Fruit fly (Drosophila melanogaster) whole organism, embryonic: ENCODE results near the gene VhaAC45RP.

Experiments
- Bgb ChIP-seq: fragments of 200-800 bp; sonication (Bioruptor generic); IDR thresholded peaks from 2 replicates; pipeline ENCODE4 v1.3.6; 2022; ENCODE audit warnings: missing biosample characterization, missing genetic modification characterization; ENCODE audit not compliant: partially characterized antibody
- CG10147 ChIP-seq: fragments of 200-800 bp; sonication (Bioruptor generic); optimal IDR thresholded peaks from 2 replicates; lab custom pipeline; 2019; ENCODE audit warnings: missing biosample characterization, mild to moderate bottlenecking, missing genetic modification characterization, moderate library complexity
- CG10431 ChIP-seq: fragments of 200-800 bp; sonication (Bioruptor generic); optimal IDR thresholded peaks from 3 replicates; lab custom pipeline; 2018; ENCODE audit warnings: missing biosample characterization, mild to moderate bottlenecking, missing genetic modification characterization
- CG10959 ChIP-seq: fragments of 200-800 bp; sonication (Bioruptor generic); IDR thresholded peaks from 2 replicates; pipeline ENCODE4 v1.3.6; 2022; ENCODE audit warnings: missing biosample characterization, missing genetic modification characterization
- CG12391 ChIP-seq: fragments of 200-800 bp; sonication (Bioruptor generic); optimal IDR thresholded peaks from 3 replicates; lab custom pipeline; 2018; ENCODE audit warnings: missing biosample characterization, mild to moderate bottlenecking, missing genetic modification characterization, moderate library complexity
- CG12769 ChIP-seq: fragments of 200-800 bp; sonication (Bioruptor generic); optimal IDR thresholded peaks from 2 replicates; lab custom pipeline; 2019; ENCODE audit warnings: missing biosample characterization, mild to moderate bottlenecking, missing genetic modification characterization, moderate library complexity
- CG14014 ChIP-seq: fragments of 200-800 bp; sonication (Bioruptor generic); IDR thresholded peaks from 2 replicates; pipeline ENCODE4 v1.3.6; 2022; ENCODE audit warnings: missing biosample characterization, missing genetic modification characterization
- CG1529 ChIP-seq: fragments of 200-800 bp; sonication (Bioruptor generic); optimal IDR thresholded peaks from 3 replicates; lab custom pipeline; 2018; ENCODE audit warnings: missing biosample characterization, missing genetic modification characterization
- CG15601 ChIP-seq: fragments of 200-800 bp; sonication (Bioruptor generic); optimal IDR thresholded peaks from 3 replicates; lab custom pipeline; 2019; ENCODE audit warnings: missing biosample characterization, mild to moderate bottlenecking, missing genetic modification characterization, moderate library complexity
- CG17359 ChIP-seq: fragments of 200-800 bp; sonication (Bioruptor generic); optimal IDR thresholded peaks from 3 replicates; lab custom pipeline; 2018; ENCODE audit warnings: missing biosample characterization, mild to moderate bottlenecking, missing genetic modification characterization, moderate library complexity
- CG17912 ChIP-seq: fragments of 200-800 bp; sonication (Bioruptor generic); optimal IDR thresholded peaks from 2 replicates; lab custom pipeline; 2018; ENCODE audit warnings: missing biosample characterization, mild to moderate bottlenecking, missing genetic modification characterization
- CG18011 ChIP-seq: fragments of 200-800 bp; sonication (Bioruptor generic); optimal IDR thresholded peaks from 2 replicates; lab custom pipeline; 2017; ENCODE audit warnings: missing biosample characterization, missing genetic modification characterization, mild to moderate bottlenecking, moderate library complexity, missing genotype
- CG2116 ChIP-seq: fragments of 200-800 bp; sonication (Bioruptor generic); optimal IDR thresholded peaks from 3 replicates; lab custom pipeline; 2018; ENCODE audit warnings: missing biosample characterization, mild to moderate bottlenecking, missing genetic modification characterization
- CG2678 ChIP-seq: fragments of 200-800 bp; sonication (Bioruptor generic); optimal IDR thresholded peaks from 3 replicates; lab custom pipeline; 2019; ENCODE audit warnings: missing biosample characterization, mild to moderate bottlenecking, missing genetic modification characterization, moderate library complexity
- CG31365 ChIP-seq: fragments of 200-800 bp; sonication (Bioruptor generic); optimal IDR thresholded peaks from 2 replicates; lab custom pipeline; 2018; ENCODE audit warnings: missing biosample characterization, mild to moderate bottlenecking, missing genetic modification characterization
- CG31388 ChIP-seq: fragments of 200-800 bp; sonication (Bioruptor generic); optimal IDR thresholded peaks from 2 replicates; lab custom pipeline; 2016; ENCODE audit warnings: missing biosample characterization, missing genetic modification characterization
- CG3838 ChIP-seq: fragments of 200-800 bp; sonication (Bioruptor generic); optimal IDR thresholded peaks from 3 replicates; lab custom pipeline; 2016; ENCODE audit warnings: missing biosample characterization, missing genetic modification characterization
- CG5180 ChIP-seq: fragments of 200-800 bp; sonication (Bioruptor generic); optimal IDR thresholded peaks from 3 replicates; lab custom pipeline; 2017; ENCODE audit warnings: missing biosample characterization, missing genetic modification characterization, mild to moderate bottlenecking, moderate library complexity, missing genetic modification reagents
- CG6654 ChIP-seq: fragments of 200-800 bp; sonication (Bioruptor generic); optimal IDR thresholded peaks from 2 replicates; lab custom pipeline; 2017; ENCODE audit warnings: missing biosample characterization, mild to moderate bottlenecking, missing genetic modification characterization
- CG6683 ChIP-seq: fragments of 200-800 bp; sonication (Bioruptor generic); optimal IDR thresholded peaks from 2 replicates; lab custom pipeline; 2017; ENCODE audit warnings: missing biosample characterization, mild to moderate bottlenecking, missing genetic modification characterization, missing genetic modification reagents
- CG6765 ChIP-seq: fragments of 200-800 bp; sonication (Bioruptor generic); optimal IDR thresholded peaks from 3 replicates; lab custom pipeline; 2017; ENCODE audit warnings: missing biosample characterization, mild to moderate bottlenecking, missing genetic modification characterization
- CkIIα-i1 ChIP-seq: fragments of 200-800 bp; sonication (Bioruptor generic); IDR thresholded peaks from 2 replicates; pipeline ENCODE4 v1.3.6; 2022; ENCODE audit warnings: missing biosample characterization, missing genetic modification characterization
- GATAe ChIP-seq: fragments of 200-800 bp; sonication (Bioruptor generic); conservative IDR thresholded peaks from 2 replicates; pipeline ENCODE4 v1.3.6; 2022; ENCODE audit warnings: missing biosample characterization, missing genetic modification characterization
- HLH3B ChIP-seq: fragments of 200-800 bp; sonication (Bioruptor generic); IDR thresholded peaks from 2 replicates; pipeline ENCODE4 v1.3.6; 2022; ENCODE audit warnings: missing biosample characterization, missing genetic modification characterization
- Hand ChIP-seq: fragments of 200-800 bp; sonication (Bioruptor generic); optimal IDR thresholded peaks from 2 replicates; lab custom pipeline; 2017; ENCODE audit warnings: mild to moderate bottlenecking, missing biosample characterization, missing genetic modification reagents, missing genetic modification characterization
- HmgZ ChIP-seq: fragments of 200-800 bp; sonication (Bioruptor generic); optimal IDR thresholded peaks from 2 replicates; lab custom pipeline; 2018; ENCODE audit warnings: missing biosample characterization, mild to moderate bottlenecking, missing genetic modification characterization
- Hr78 ChIP-seq, 2 experiments: fragments of 200-800 bp in 1 of 2; fragments of >200 bp in 1 of 2; sonication (Bioruptor generic) in 1 of 2; optimal IDR thresholded peaks; 2 replicates each; lab custom pipeline; 2017 to 2019; ENCODE audit warnings: missing biosample characterization in 2 of 2, missing genetic modification characterization in 2 of 2, mild to moderate bottlenecking in 1 of 2, moderate library complexity in 1 of 2
- Kr ChIP-seq: fragments of 200-800 bp; sonication (Bioruptor generic); optimal IDR thresholded peaks from 2 replicates; lab custom pipeline; 2017; ENCODE audit warnings: missing biosample characterization, mild to moderate bottlenecking, missing genetic modification characterization
- Mad ChIP-seq: fragments of 200-800 bp; sonication (Bioruptor generic); optimal IDR thresholded peaks from 2 replicates; lab custom pipeline; 2016; ENCODE audit warnings: missing biosample characterization, missing genetic modification characterization
- Oaz ChIP-seq: fragments of 200-800 bp; sonication (Bioruptor generic); IDR thresholded peaks from 2 replicates; pipeline ENCODE4 v1.3.6; 2022; ENCODE audit warnings: missing biosample characterization, missing genetic modification characterization
- Optix ChIP-seq: fragments of 200-800 bp; sonication (Bioruptor generic); IDR thresholded peaks from 3 replicates; pipeline ENCODE4 v1.3.6; 2022; ENCODE audit warnings: missing biosample characterization, missing genetic modification characterization
- Sin3A ChIP-seq: fragments of >200 bp; optimal IDR thresholded peaks from 2 replicates; lab custom pipeline; 2018
- Taf1 ChIP-seq: fragments of 200-800 bp; sonication (Bioruptor generic); IDR thresholded peaks from 2 replicates; pipeline ENCODE4 v1.3.6; 2022; ENCODE audit warnings: missing biosample characterization, missing genetic modification characterization
- ash1 ChIP-seq: fragments of 200-800 bp; sonication (Bioruptor generic); optimal IDR thresholded peaks from 2 replicates; lab custom pipeline; 2018; ENCODE audit warnings: missing biosample characterization, mild to moderate bottlenecking, missing genetic modification characterization
- ato ChIP-seq: fragments of 200-800 bp; sonication (Bioruptor generic); IDR thresholded peaks from 2 replicates; pipeline ENCODE4 v1.3.6; 2022; ENCODE audit warnings: missing biosample characterization, missing genetic modification characterization; ENCODE audit not compliant: partially characterized antibody
- bowl ChIP-seq: fragments of 200-800 bp; sonication (Bioruptor generic); IDR thresholded peaks from 2 replicates; pipeline ENCODE4 v1.3.6; 2022; ENCODE audit warnings: missing biosample characterization, missing genetic modification characterization
- hth ChIP-seq: fragments of >200 bp; optimal IDR thresholded peaks from 2 replicates; lab custom pipeline; 2017; ENCODE audit warnings: inconsistent platforms
- jumu ChIP-seq: fragments of 200-800 bp; sonication (Bioruptor generic); optimal IDR thresholded peaks from 3 replicates; lab custom pipeline; 2016; ENCODE audit warnings: missing biosample characterization, missing genetic modification characterization
- lbe ChIP-seq: fragments of 200-800 bp; sonication (Bioruptor generic); optimal IDR thresholded peaks from 2 replicates; lab custom pipeline; 2016; ENCODE audit warnings: missing biosample characterization, mild to moderate bottlenecking, missing genetic modification characterization
- maf-S ChIP-seq: fragments of 200-800 bp; sonication (Bioruptor generic); optimal IDR thresholded peaks from 2 replicates; lab custom pipeline; 2016; ENCODE audit warnings: missing biosample characterization, missing genetic modification characterization
- nmo ChIP-seq: fragments of 200-800 bp; sonication (Bioruptor generic); optimal IDR thresholded peaks from 2 replicates; lab custom pipeline; 2018; ENCODE audit warnings: missing biosample characterization, mild to moderate bottlenecking, missing genetic modification characterization, moderate library complexity
- odd ChIP-seq: fragments of 200-800 bp; sonication (Bioruptor generic); optimal IDR thresholded peaks from 2 replicates; lab custom pipeline; 2017; ENCODE audit warnings: missing biosample characterization, mild to moderate bottlenecking, missing genetic modification characterization
- pb ChIP-seq: fragments of 200-800 bp; sonication (Bioruptor generic); optimal IDR thresholded peaks from 3 replicates; lab custom pipeline; 2016; ENCODE audit warnings: missing biosample characterization, missing genetic modification characterization
- pita ChIP-seq: fragments of 200-800 bp; sonication (Bioruptor generic); optimal IDR thresholded peaks from 2 replicates; lab custom pipeline; 2017; ENCODE audit warnings: missing biosample characterization, mild to moderate bottlenecking, missing genetic modification characterization
- pum ChIP-seq: fragments of 200-800 bp; sonication (Bioruptor generic); optimal IDR thresholded peaks from 2 replicates; lab custom pipeline; 2016; ENCODE audit warnings: missing biosample characterization, missing genetic modification characterization
- sc ChIP-seq, 3 experiments: fragments of >200 bp in 2 of 3; fragments of 200-800 bp in 1 of 3; sonication (Bioruptor generic) in 1 of 3; optimal IDR thresholded peaks; 2 replicates in 2 of 3; 3 replicates in 1 of 3; lab custom pipeline; 2017; ENCODE audit warnings: mild to moderate bottlenecking in 1 of 3, missing biosample characterization in 1 of 3, missing genetic modification characterization in 1 of 3, missing genetic modification reagents in 1 of 3
- tll ChIP-seq, 2 experiments: fragments of 200-800 bp in 1 of 2; fragments of >200 bp in 1 of 2; sonication (Bioruptor generic) in 1 of 2; optimal IDR thresholded peaks; 2 replicates each; lab custom pipeline; 2017 to 2019; ENCODE audit warnings: missing biosample characterization in 2 of 2, missing genetic modification characterization in 2 of 2, mild to moderate bottlenecking in 1 of 2, moderate library complexity in 1 of 2
- tup ChIP-seq: fragments of 200-800 bp; sonication (Bioruptor generic); optimal IDR thresholded peaks from 2 replicates; lab custom pipeline; 2016; ENCODE audit warnings: missing biosample characterization, mild to moderate bottlenecking, missing genetic modification characterization, moderate library complexity
- vfl ChIP-seq: fragments of 200-800 bp; sonication (Bioruptor generic); optimal IDR thresholded peaks from 2 replicates; lab custom pipeline; 2016; ENCODE audit warnings: missing biosample characterization, missing genetic modification characterization
- vnd ChIP-seq: fragments of 200-800 bp; sonication (Bioruptor generic); IDR thresholded peaks from 3 replicates; pipeline ENCODE4 v1.3.6; 2022; ENCODE audit warnings: missing biosample characterization, missing genetic modification characterization; ENCODE audit not compliant: partially characterized antibody

Gene VhaAC45RP

dm6 chr3R:30198793-30199192, 32.6 kb upstream of the VhaAC45RP start (continued):
- TF ChIP-seq CG6683, result peak; percentile 15
- no peak for TF ChIP-seq CG18011 (GFP tag; lab: Kevin White, UChicago)
- peak; percentile 11; the same call in 1 of the 2 replicates for TF ChIP-seq HLH3B (GFP tag; lab: Robert Waterston, UW)
- TF ChIP-seq CG10147 (GFP tag; lab: Kevin White, UChicago), result peak; percentile 5
- TF ChIP-seq Oaz (GFP tag; lab: Robert Waterston, UW), result no peak
- TF ChIP-seq CG3838 (GFP tag; lab: Kevin White, UChicago), result no peak
- no peak for TF ChIP-seq pum
- TF ChIP-seq sc (optimal IDR thresholded peaks at IDR 0.05; lab: Kevin White, UChicago), result no peak
- TF ChIP-seq sc (GFP tag; optimal IDR thresholded peaks at IDR 0.05; lab: Kevin White, UChicago), result no peak
- TF ChIP-seq CG12391 (tag; lab: Kevin White, UChicago), result no peak
- peak; percentile 33; the same call in 1 of the 2 replicates for TF ChIP-seq CG14014 (GFP tag; lab: Robert Waterston, UW)
- no peak for TF ChIP-seq Optix (GFP tag; lab: Robert Waterston, UW)
- peak; percentile 16 for TF ChIP-seq odd (GFP tag; lab: Kevin White, UChicago)
- no peak for TF ChIP-seq CG2116 (GFP tag; lab: Kevin White, UChicago)
- TF ChIP-seq CG31365 (tag; lab: Kevin White, UChicago), result no peak
- no peak for TF ChIP-seq GATAe (GFP tag; lab: Robert Waterston, UW)
- TF ChIP-seq CG17912 (GFP tag; lab: Kevin White, UChicago), result no peak
- no peak for TF ChIP-seq CG17359 (tag; lab: Kevin White, UChicago)
- no peak for TF ChIP-seq CG31388 (GFP tag; lab: Kevin White, UChicago)
- TF ChIP-seq jumu, result no peak
- TF ChIP-seq CG2678 (tag; lab: Kevin White, UChicago), result peak; percentile 67
- no peak for TF ChIP-seq pb
- TF ChIP-seq Bgb (GFP tag; lab: Robert Waterston, UW), result no peak
- TF ChIP-seq Sin3A (lab: Kevin White, UChicago), result no peak
- TF ChIP-seq hth, result no peak
- TF ChIP-seq bowl (GFP tag; lab: Robert Waterston, UW), result no peak
- peak; percentile 27 for TF ChIP-seq ash1
- no peak for TF ChIP-seq Mad (GFP tag; lab: Kevin White, UChicago)
- peak; percentile 22 for TF ChIP-seq Hand
- no peak for TF ChIP-seq vnd (GFP tag; lab: Robert Waterston, UW)
- TF ChIP-seq Hr78 (GFP tag; optimal IDR thresholded peaks at IDR 0.05; lab: Kevin White, UChicago), result no peak
- TF ChIP-seq tup (GFP tag; lab: Kevin White, UChicago), result no peak
- no peak for TF ChIP-seq tll (GFP tag; optimal IDR thresholded peaks at IDR 0.05; lab: Kevin White, UChicago)
- no peak for TF ChIP-seq CG6654 (GFP tag; lab: Kevin White, UChicago)
- no peak for TF ChIP-seq Kr (GFP tag; lab: Kevin White, UChicago)
- TF ChIP-seq vfl (GFP tag; lab: Kevin White, UChicago), result no peak
- TF ChIP-seq pita (GFP tag; lab: Kevin White, UChicago), result no peak
- TF ChIP-seq CG15601 (tag; lab: Kevin White, UChicago), result peak; percentile 28
- peak; percentile 50 for TF ChIP-seq CG12769 (tag; lab: Kevin White, UChicago)
- peak; percentile 73 for TF ChIP-seq CG6765 (GFP tag; lab: Kevin White, UChicago)
- no peak for TF ChIP-seq CG10959 (GFP tag; lab: Robert Waterston, UW)
- TF ChIP-seq CG1529 (GFP tag; lab: Kevin White, UChicago), result no peak
- TF ChIP-seq CG10431 (GFP tag; lab: Kevin White, UChicago), result peak; percentile 42
- TF ChIP-seq HmgZ (tag; lab: Kevin White, UChicago), result peak; percentile 45
- TF ChIP-seq ato (GFP tag; lab: Robert Waterston, UW), result no peak
- TF ChIP-seq nmo (GFP tag; lab: Kevin White, UChicago), result no peak
- TF ChIP-seq CkIIα-i1 (GFP tag; lab: Robert Waterston, UW), result no peak
- TF ChIP-seq maf-S (GFP tag; lab: Kevin White, UChicago), result no peak
- TF ChIP-seq CG5180, result peak; percentile 1
- no peak for TF ChIP-seq lbe (GFP tag; lab: Kevin White, UChicago)
- TF ChIP-seq Taf1 (GFP tag; lab: Robert Waterston, UW), result no peak
